Worm (Caenorhabditis elegans) whole organism, L2 larva: ENCODE results near the gene ZK470.4.
A peak's percentile ranks its signal among the peaks of the same experiment; 100 is the strongest.

Experiments
- C34F6.9 ChIP-seq: fragments of 150-350 bp; optimal IDR thresholded peaks from 2 replicates; lab custom pipeline; 2014; ENCODE audit warnings: missing biosample characterization, missing genetic modification characterization
- F13H6.1 ChIP-seq: sonication (generic microtip); optimal IDR thresholded peaks from 2 replicates; lab custom pipeline; 2016; ENCODE audit warnings: missing genetic modification characterization, missing compliant biosample characterization
- alr-1 ChIP-seq: fragments of 150-350 bp; optimal IDR thresholded peaks from 2 replicates; lab custom pipeline; 2014; ENCODE audit warnings: missing biosample characterization, missing genetic modification characterization
- aly-2 ChIP-seq: fragments of 150-350 bp; optimal IDR thresholded peaks from 2 replicates; lab custom pipeline; 2014; ENCODE audit warnings: missing biosample characterization, missing genetic modification characterization
- ama-1 ChIP-seq: fragments of 150-350 bp; optimal IDR thresholded peaks from 2 replicates; lab custom pipeline; 2018; ENCODE audit warnings: inconsistent platforms
- ceh-16 ChIP-seq: fragments of 150-350 bp; optimal IDR thresholded peaks from 2 replicates; lab custom pipeline; 2014; ENCODE audit warnings: missing biosample characterization, missing genetic modification characterization
- ceh-82 ChIP-seq: fragments of 150-350 bp; optimal IDR thresholded peaks from 2 replicates; lab custom pipeline; 2014; ENCODE audit warnings: missing biosample characterization, missing genetic modification characterization
- crh-2 ChIP-seq: sonication (generic microtip); optimal IDR thresholded peaks from 2 replicates; lab custom pipeline; 2017; ENCODE audit warnings: missing biosample characterization, missing genetic modification characterization
- elt-1 ChIP-seq: fragments of 150-350 bp; optimal IDR thresholded peaks from 2 replicates; lab custom pipeline; 2014; ENCODE audit warnings: missing biosample characterization, missing genetic modification characterization
- elt-3 ChIP-seq: sonication (generic microtip); optimal IDR thresholded peaks from 2 replicates; lab custom pipeline; 2017; ENCODE audit warnings: missing biosample characterization, missing genetic modification characterization
- fos-1 ChIP-seq: fragments of 150-350 bp; optimal IDR thresholded peaks from 2 replicates; lab custom pipeline; 2014; ENCODE audit warnings: missing biosample characterization, missing genetic modification characterization
- gmeb-1 ChIP-seq: fragments of 150-350 bp; optimal IDR thresholded peaks from 2 replicates; lab custom pipeline; 2014; ENCODE audit warnings: missing biosample characterization, missing genetic modification characterization
- lin-13 ChIP-seq: fragments of 150-350 bp; optimal IDR thresholded peaks from 2 replicates; lab custom pipeline; 2014; ENCODE audit warnings: missing biosample characterization, missing genetic modification reagents, missing genetic modification characterization
- mbf-1 ChIP-seq: sonication (generic microtip); optimal IDR thresholded peaks from 2 replicates; lab custom pipeline; 2017; ENCODE audit warnings: missing biosample characterization, missing genetic modification characterization
- mdl-1 ChIP-seq, 2 experiments: fragments of 150-350 bp in 1 of 2; sonication (generic microtip) in 1 of 2; optimal IDR thresholded peaks; 2 replicates each; lab custom pipeline; 2017; ENCODE audit warnings: missing biosample characterization in 2 of 2, missing genetic modification characterization in 2 of 2
- nhr-10 ChIP-seq: sonication (generic microtip); optimal IDR thresholded peaks from 2 replicates; lab custom pipeline; 2017; ENCODE audit warnings: missing biosample characterization, missing genetic modification characterization
- nhr-11 ChIP-seq: fragments of 150-350 bp; optimal IDR thresholded peaks from 2 replicates; lab custom pipeline; 2014; ENCODE audit warnings: missing biosample characterization, missing genetic modification characterization
- nhr-12 ChIP-seq: fragments of 150-350 bp; optimal IDR thresholded peaks from 2 replicates; lab custom pipeline; 2014; ENCODE audit warnings: missing biosample characterization, missing genetic modification characterization
- nhr-129 ChIP-seq: fragments of 150-350 bp; optimal IDR thresholded peaks from 2 replicates; lab custom pipeline; 2014; ENCODE audit warnings: missing biosample characterization, missing genetic modification characterization
- nhr-21 ChIP-seq: fragments of 150-350 bp; optimal IDR thresholded peaks from 2 replicates; lab custom pipeline; 2014; ENCODE audit warnings: missing biosample characterization, missing genetic modification characterization
- nhr-23 ChIP-seq: fragments of 150-350 bp; optimal IDR thresholded peaks from 2 replicates; lab custom pipeline; 2014; ENCODE audit warnings: missing biosample characterization, missing genetic modification reagents, missing genetic modification characterization
- nhr-237 ChIP-seq: fragments of 150-350 bp; optimal IDR thresholded peaks from 2 replicates; lab custom pipeline; 2014; ENCODE audit warnings: missing biosample characterization, missing genetic modification characterization
- nhr-25 ChIP-seq: fragments of 150-350 bp; sonication (generic microtip); optimal IDR thresholded peaks from 3 replicates; lab custom pipeline; 2014; ENCODE audit warnings: missing biosample characterization, missing genetic modification characterization
- nhr-6 ChIP-seq: fragments of 150-350 bp; optimal IDR thresholded peaks from 2 replicates; lab custom pipeline; 2014; ENCODE audit warnings: missing biosample characterization, missing genetic modification characterization
- nhr-77 ChIP-seq: fragments of 150-350 bp; optimal IDR thresholded peaks from 2 replicates; lab custom pipeline; 2014; ENCODE audit warnings: missing biosample characterization, missing genetic modification characterization
- peb-1 ChIP-seq: fragments of 150-350 bp; optimal IDR thresholded peaks from 2 replicates; lab custom pipeline; 2014; ENCODE audit warnings: missing biosample characterization, missing genetic modification characterization
- sem-4 ChIP-seq: fragments of 150-350 bp; optimal IDR thresholded peaks from 2 replicates; lab custom pipeline; 2014; ENCODE audit warnings: missing biosample characterization, missing genetic modification reagents, missing genetic modification characterization
- skn-1 ChIP-seq: sonication (generic microtip); optimal IDR thresholded peaks from 2 replicates; lab custom pipeline; 2017; ENCODE audit warnings: missing biosample characterization, missing genetic modification characterization
- sma-3 ChIP-seq: sonication (generic microtip); optimal IDR thresholded peaks from 2 replicates; lab custom pipeline; 2016; ENCODE audit warnings: missing genetic modification reagents, missing genetic modification characterization, missing compliant biosample characterization
- sma-9 ChIP-seq, 2 experiments: fragments of 150-350 bp in 1 of 2; sonication (generic microtip) in 1 of 2; optimal IDR thresholded peaks; 2 replicates each; lab custom pipeline; 2014 to 2016; ENCODE audit warnings: missing genetic modification characterization in 2 of 2, mild to moderate bottlenecking in 1 of 2, missing biosample characterization in 1 of 2, missing compliant biosample characterization in 1 of 2, missing genetic modification reagents in 1 of 2, moderate library complexity in 1 of 2
- unc-39 ChIP-seq: fragments of 150-350 bp; optimal IDR thresholded peaks from 2 replicates; lab custom pipeline; 2014; ENCODE audit warnings: missing biosample characterization, missing genetic modification characterization
- unc-55 ChIP-seq: fragments of 150-350 bp; sonication (generic microtip); optimal IDR thresholded peaks from 3 replicates; lab custom pipeline; 2014; ENCODE audit warnings: missing biosample characterization, missing genetic modification reagents, missing genetic modification characterization
- unc-62 ChIP-seq: fragments of 150-350 bp; optimal IDR thresholded peaks from 2 replicates; lab custom pipeline; 2014; ENCODE audit warnings: missing biosample characterization, missing genetic modification reagents, missing genetic modification characterization
- zag-1 ChIP-seq: fragments of 150-350 bp; optimal IDR thresholded peaks from 2 replicates; lab custom pipeline; 2014; ENCODE audit warnings: missing biosample characterization, missing genetic modification characterization
- ztf-11 ChIP-seq: sonication (generic microtip); optimal IDR thresholded peaks from 2 replicates; lab custom pipeline; 2017; ENCODE audit warnings: missing biosample characterization, missing genetic modification characterization
- ztf-4 ChIP-seq: fragments of 150-350 bp; optimal IDR thresholded peaks from 2 replicates; lab custom pipeline; 2014; ENCODE audit warnings: missing biosample characterization, missing genetic modification characterization

ZK470.4 gene

ce11 chrX:4139593-4140565, at the start of gene ZK470.4:
ZK470.4 (minus strand) TSS chrX:4139767.
- TF ChIP-seq ama-1 (lab: Kevin White, UChicago), result peak; percentile 39
- TF ChIP-seq peb-1 (tag; lab: Kevin White, UChicago), result no peak
- no peak for TF ChIP-seq nhr-12 (tag; lab: Kevin White, UChicago)
- no peak for TF ChIP-seq nhr-11 (tag; lab: Kevin White, UChicago)
- peak; percentile 80 for TF ChIP-seq nhr-129 (tag; lab: Kevin White, UChicago)
- no peak for TF ChIP-seq ztf-4 (tag; lab: Kevin White, UChicago)
- no peak for TF ChIP-seq nhr-25 (tag; lab: Kevin White, UChicago)
- no peak for TF ChIP-seq sma-3 (GFP tag; lab: Kevin White, UChicago)
- peak in 1 of 2 experiments; percentile 11 for TF ChIP-seq mdl-1 (tag; optimal IDR thresholded peaks at IDR 0.05; lab: Kevin White, UChicago)
- no peak for TF ChIP-seq ztf-11 (tag; lab: Kevin White, UChicago)
- peak; percentile 31 for TF ChIP-seq C34F6.9
- TF ChIP-seq zag-1 (tag; lab: Kevin White, UChicago), result no peak
- no peak for TF ChIP-seq nhr-6 (tag; lab: Kevin White, UChicago)
- no peak for TF ChIP-seq elt-3 (tag; lab: Kevin White, UChicago)
- TF ChIP-seq alr-1 (tag; lab: Kevin White, UChicago), result no peak
- TF ChIP-seq crh-2, result peak; percentile 29
- TF ChIP-seq nhr-77, result no peak
- TF ChIP-seq lin-13 (GFP tag; lab: Kevin White, UChicago), result no peak
- TF ChIP-seq elt-1, result no peak
- no peak for TF ChIP-seq unc-62
- no peak for TF ChIP-seq ceh-82 (tag; lab: Kevin White, UChicago)
- no peak for TF ChIP-seq nhr-10
- peak; percentile 16 for TF ChIP-seq fos-1 (tag; lab: Kevin White, UChicago)
- no peak for TF ChIP-seq skn-1 (tag; lab: Kevin White, UChicago)
- TF ChIP-seq unc-39 (tag; lab: Kevin White, UChicago), result no peak
- no peak for TF ChIP-seq sem-4 (tag; lab: Kevin White, UChicago)
- TF ChIP-seq F13H6.1, result peak; percentile 0
- peak; percentile 53 for TF ChIP-seq sma-9 (GFP tag; optimal IDR thresholded peaks at IDR 0.05; lab: Kevin White, UChicago)
- TF ChIP-seq sma-9 (tag; optimal IDR thresholded peaks at IDR 0.05; lab: Kevin White, UChicago), result no peak

- TF ChIP-seq nhr-23 (tag; lab: Kevin White, UChicago) (no peak), ama-1 (lab: Kevin White, UChicago) (no peak), nhr-237 (tag; lab: Kevin White, UChicago) (no peak), ceh-82 (tag; lab: Kevin White, UChicago) (no peak), sem-4 (tag; lab: Kevin White, UChicago) (no peak), nhr-77 (no peak), C34F6.9 (no peak), zag-1 (tag; lab: Kevin White, UChicago) (no peak), nhr-21 (tag; lab: Kevin White, UChicago) (no peak), ztf-11 (tag; lab: Kevin White, UChicago) (no peak), elt-3 (tag; lab: Kevin White, UChicago) (no peak), skn-1 (tag; lab: Kevin White, UChicago) (no peak)
- TF ChIP-seq, all 48 proteins: peak for 0
Observed at ce11 chrX:4186656-4187055, 47.1 kb upstream of the ZK470.4 start, which contains the start of gene mrp-6. mrp-6 (minus strand) TSS chrX:4186756.

- TF ChIP-seq unc-39 (tag; lab: Kevin White, UChicago) (no peak), mbf-1 (tag; lab: Kevin White, UChicago) (no peak), unc-55 (no peak), aly-2 (tag; lab: Kevin White, UChicago) (no peak), fos-1 (tag; lab: Kevin White, UChicago) (no peak), ceh-16 (no peak), nhr-129 (tag; lab: Kevin White, UChicago) (no peak), mdl-1 (tag; optimal IDR thresholded peaks at IDR 0.05; lab: Kevin White, UChicago) (no peak), elt-1 (no peak), zag-1 (tag; lab: Kevin White, UChicago) (no peak), nhr-23 (tag; lab: Kevin White, UChicago) (no peak), gmeb-1 (no peak), nhr-10 (no peak), sma-9 (GFP tag; optimal IDR thresholded peaks at IDR 0.05; lab: Kevin White, UChicago) (no peak), sma-9 (tag; optimal IDR thresholded peaks at IDR 0.05; lab: Kevin White, UChicago) (no peak), ztf-4 (tag; lab: Kevin White, UChicago) (no peak)
Observed at ce11 chrX:4177394-4177793, 37.8 kb upstream of the ZK470.4 start, which contains the start of gene ZK470.6. ZK470.6 (minus strand) TSS chrX:4177494.
